Fruit fly (Drosophila melanogaster) whole organism, wandering third instar larva: ENCODE results near the gene TMEM216.

Source experiments
- Abd-B ChIP-seq: fragments of >200 bp; optimal IDR thresholded peaks from 2 replicates; lab custom pipeline; 2017; ENCODE audit warnings: missing biosample characterization, missing genetic modification characterization
- GATAd ChIP-seq: sonication (Bioruptor generic); optimal IDR thresholded peaks from 2 replicates; lab custom pipeline; 2016; ENCODE audit warnings: missing biosample characterization, missing genetic modification characterization
- HLH106 ChIP-seq: fragments of 200-800 bp; optimal IDR thresholded peaks from 3 replicates; lab custom pipeline; 2019; ENCODE audit warnings: missing biosample characterization, mild to moderate bottlenecking, missing genetic modification characterization, moderate library complexity
- OdsH ChIP-seq: fragments of 200-800 bp; sonication (Bioruptor generic); optimal IDR thresholded peaks from 2 replicates; lab custom pipeline; 2016; ENCODE audit warnings: missing biosample characterization, mild to moderate bottlenecking, missing genetic modification characterization
- Sp1 ChIP-seq: fragments of 200-800 bp; sonication (Bioruptor generic); optimal IDR thresholded peaks from 3 replicates; lab custom pipeline; 2019; ENCODE audit warnings: missing biosample characterization, mild to moderate bottlenecking, missing genetic modification characterization, moderate library complexity
- dl ChIP-seq, 2 experiments: fragments of 175-275, 200-275 bp in 1 of 2; fragments of 200-275 bp in 1 of 2; sonication (Bioruptor generic); optimal IDR thresholded peaks; lab custom pipeline; 2018; ENCODE audit warnings: mild to moderate bottlenecking in 2 of 2, missing biosample characterization in 2 of 2, missing genetic modification characterization in 2 of 2, moderate library complexity in 2 of 2; ENCODE audit not compliant: partially characterized antibody in 2 of 2, insufficient read depth in 1 of 2
- dsf ChIP-seq: sonication (Bioruptor generic); optimal IDR thresholded peaks from 2 replicates; lab custom pipeline; 2016; ENCODE audit warnings: missing biosample characterization, missing genetic modification characterization, borderline replicate concordance
- foxo ChIP-seq, 2 experiments: fragments of 200-800 bp; sonication (Bioruptor generic); optimal IDR thresholded peaks; 2 replicates in 1 of 2; 3 replicates in 1 of 2; lab custom pipeline; 2016 to 2017; ENCODE audit warnings: missing biosample characterization in 2 of 2, missing genetic modification characterization in 2 of 2
- h ChIP-seq: fragments of 200-800 bp; sonication (Bioruptor generic); optimal IDR thresholded peaks from 3 replicates; lab custom pipeline; 2016; ENCODE audit warnings: missing biosample characterization, mild to moderate bottlenecking, missing genetic modification characterization
- lola ChIP-seq: fragments of >200 bp; optimal IDR thresholded peaks from 2 replicates; lab custom pipeline; 2017; ENCODE audit warnings: missing biosample characterization, missing genetic modification characterization
- pan ChIP-seq: fragments of >200 bp; optimal IDR thresholded peaks from 2 replicates; lab custom pipeline; 2017
- psq ChIP-seq: fragments of 200-800 bp; sonication (Bioruptor generic); optimal IDR thresholded peaks from 3 replicates; lab custom pipeline; 2017; ENCODE audit warnings: missing biosample characterization, mild to moderate bottlenecking, missing genetic modification characterization, moderate library complexity
- rgr ChIP-seq: fragments of 200-800 bp; sonication (Bioruptor generic); optimal IDR thresholded peaks from 3 replicates; lab custom pipeline; 2016; ENCODE audit warnings: missing biosample characterization, mild to moderate bottlenecking, missing genetic modification characterization
- usp ChIP-seq: fragments of >200 bp; optimal IDR thresholded peaks from 2 replicates; lab custom pipeline; 2017; ENCODE audit warnings: missing biosample characterization, missing genetic modification characterization

dm6 chr3R:8711890-8712449 is 4.1 kb upstream of the TMEM216 start:
- TF ChIP-seq psq, result no peak
- no peak for TF ChIP-seq dl (GFP tag; optimal IDR thresholded peaks at IDR 0.05; lab: Kevin White, UChicago; ENCODE audit: insufficient read depth in 1 of 2, partially characterized antibody in 2 of 2)
- no peak for TF ChIP-seq OdsH (GFP tag; lab: Kevin White, UChicago)
- no peak for TF ChIP-seq pan (lab: Kevin White, UChicago)
- TF ChIP-seq GATAd (GFP tag; lab: Kevin White, UChicago), result no peak
- no peak for TF ChIP-seq Abd-B (GFP tag; lab: Kevin White, UChicago)
- no peak for TF ChIP-seq h
- no peak for TF ChIP-seq usp (GFP tag; lab: Kevin White, UChicago)
- TF ChIP-seq dsf (GFP tag; lab: Kevin White, UChicago), result no peak
- no peak for TF ChIP-seq foxo (GFP tag; optimal IDR thresholded peaks at IDR 0.05; lab: Kevin White, UChicago)
- TF ChIP-seq lola (GFP tag; lab: Kevin White, UChicago), result no peak
- no peak for TF ChIP-seq Sp1 (GFP tag; lab: Kevin White, UChicago)
- TF ChIP-seq rgr, result no peak
- TF ChIP-seq HLH106 (tag; lab: Kevin White, UChicago), result no peak
